Fruit fly (Drosophila melanogaster) whole organism, pupa: ENCODE results near the gene Best1.

ENCODE experiments used
- CG10348 ChIP-seq: fragments of 200-800 bp; sonication (Bioruptor generic); IDR thresholded peaks from 2 replicates; pipeline ENCODE4 v1.3.6; 2022; ENCODE audit warnings: missing biosample characterization, missing genetic modification characterization
- CG12605 ChIP-seq: fragments of 200-800 bp; sonication (Bioruptor generic); IDR thresholded peaks from 2 replicates; pipeline ENCODE4 v1.3.6; 2022; ENCODE audit warnings: missing biosample characterization, missing genetic modification characterization
- CG14655 ChIP-seq: fragments of 200-800 bp; sonication (Bioruptor generic); optimal IDR thresholded peaks from 3 replicates; lab custom pipeline; 2017; ENCODE audit warnings: mild to moderate bottlenecking, missing biosample characterization, missing genetic modification reagents, missing genetic modification characterization
- CG15710 ChIP-seq: fragments of 200-800 bp; sonication (Bioruptor generic); optimal IDR thresholded peaks from 2 replicates; lab custom pipeline; 2018; ENCODE audit warnings: missing biosample characterization, mild to moderate bottlenecking, missing genetic modification characterization, moderate library complexity
- CG32121 ChIP-seq: fragments of 200-800 bp; sonication (Bioruptor generic); IDR thresholded peaks from 2 replicates; pipeline ENCODE4 v1.3.6; 2022; ENCODE audit warnings: missing biosample characterization, missing genetic modification characterization
- CG9948 ChIP-seq: fragments of 200-800 bp; sonication (Bioruptor generic); optimal IDR thresholded peaks from 2 replicates; lab custom pipeline; 2018; ENCODE audit warnings: missing biosample characterization, mild to moderate bottlenecking, missing genetic modification characterization, moderate library complexity
- EcR ChIP-seq: fragments of 200-800 bp; sonication (Bioruptor generic); optimal IDR thresholded peaks from 3 replicates; lab custom pipeline; 2019; ENCODE audit warnings: missing biosample characterization, missing genetic modification characterization, mild to moderate bottlenecking, moderate library complexity, missing genetic modification reagents
- Ets98B ChIP-seq: fragments of 200-800 bp; sonication (Bioruptor generic); IDR thresholded peaks from 2 replicates; pipeline ENCODE4 v1.3.6; 2022; ENCODE audit warnings: missing biosample characterization, missing genetic modification characterization
- Pif1A ChIP-seq: fragments of 200-800 bp; sonication (Bioruptor generic); optimal IDR thresholded peaks from 3 replicates; lab custom pipeline; 2016; ENCODE audit warnings: missing biosample characterization, missing genetic modification characterization
- Pif1B ChIP-seq: fragments of 200-800 bp; sonication (Bioruptor generic); optimal IDR thresholded peaks from 3 replicates; lab custom pipeline; 2016; ENCODE audit warnings: missing biosample characterization, missing genetic modification characterization
- Snoo ChIP-seq: fragments of 200-800 bp; sonication (Bioruptor generic); optimal IDR thresholded peaks from 3 replicates; lab custom pipeline; 2017; ENCODE audit warnings: missing biosample characterization, mild to moderate bottlenecking, missing genetic modification characterization, inconsistent platforms
- fd96Ca ChIP-seq: fragments of 200-800 bp; sonication (Bioruptor generic); IDR thresholded peaks from 3 replicates; pipeline ENCODE4 v1.3.6; 2022; ENCODE audit warnings: missing biosample characterization, missing genetic modification characterization
- rn ChIP-seq: fragments of 200-800 bp; sonication (Bioruptor generic); IDR thresholded peaks from 2 replicates; pipeline ENCODE4 v1.3.6; 2022; ENCODE audit warnings: missing biosample characterization, missing genetic modification characterization

DNA sequence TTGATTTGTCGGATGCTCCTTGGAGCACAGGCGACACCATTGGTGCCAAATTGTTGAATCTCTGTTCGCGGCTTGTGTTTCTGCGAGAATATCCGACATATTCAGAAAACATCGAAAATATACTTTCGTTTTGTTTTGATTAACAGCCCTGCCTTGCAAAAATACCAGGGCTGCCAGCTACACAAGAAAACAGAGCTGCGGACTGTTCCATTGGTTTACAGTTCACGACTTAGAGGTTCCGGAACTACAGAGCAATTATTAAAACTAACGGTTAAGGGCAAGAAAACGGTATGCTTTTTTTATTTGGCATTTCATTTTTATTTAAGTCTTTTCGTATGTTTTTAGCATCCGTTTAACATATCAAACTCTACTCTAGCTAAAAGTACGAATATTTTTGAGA, 9.1 kb downstream of the Best1 start, which contains the start of gene CG6254:
- TF ChIP-seq rn (GFP tag; lab: Robert Waterston, UW) (no peak), EcR (GFP tag; lab: Kevin White, UChicago) (no peak), CG10348 (no peak), Pif1A (GFP tag; lab: Kevin White, UChicago) (no peak), CG14655 (GFP tag; lab: Kevin White, UChicago) (no peak), CG15710 (tag; lab: Kevin White, UChicago) (no peak), Pif1B (GFP tag; lab: Kevin White, UChicago) (no peak), CG12605 (GFP tag; lab: Robert Waterston, UW) (no peak), CG9948 (tag; lab: Kevin White, UChicago) (no peak), Snoo (tag; lab: Kevin White, UChicago) (no peak), CG32121 (GFP tag; lab: Robert Waterston, UW) (no peak), Ets98B (GFP tag; lab: Robert Waterston, UW) (no peak), fd96Ca (GFP tag; lab: Robert Waterston, UW) (no peak)
